Fruit fly (Drosophila melanogaster): ENCODE results near the gene Mur29B.

- no peak for TF ChIP-seq CG8478 (optimal IDR thresholded peaks at IDR 0.05)
- TF ChIP-seq chinmo (GFP tag; IDR thresholded peaks at IDR 0.05; ENCODE audit: partially characterized antibody) = peak; percentile 58; the same call in 1 of the 4 replicates
- TF ChIP-seq HLH54F (GFP tag; optimal IDR thresholded peaks at IDR 0.05) = no peak
- no peak for TF ChIP-seq chn (GFP tag; optimal IDR thresholded peaks at IDR 0.05)
- no peak for TF ChIP-seq ap (GFP tag; IDR thresholded peaks at IDR 0.05)
- TF ChIP-seq NK7.1 (GFP tag; optimal IDR thresholded peaks at IDR 0.05) = no peak
- TF ChIP-seq zen (tag; optimal IDR thresholded peaks at IDR 0.05) = peak; percentile 30
- TF ChIP-seq Asciz (GFP tag; optimal IDR thresholded peaks at IDR 0.05) = no peak
- no peak for TF ChIP-seq dpn (GFP tag; optimal IDR thresholded peaks at IDR 0.05)
- TF ChIP-seq CG18619 (GFP tag; optimal IDR thresholded peaks at IDR 0.05) = no peak
Measured at dm6 chr2L:8302766-8303479, 49.1 kb upstream of the Mur29B start, which contains the start of the genes wol and Scgalpha.
